Worm (Caenorhabditis elegans) whole organism, late embryonic: ENCODE measurements around the gene R186.3.

ENCODE experiments used
- C08G9.2 ChIP-seq: sonication (generic microtip); optimal IDR thresholded peaks from 2 replicates; lab custom pipeline; 2016; ENCODE audit warnings: mild to moderate bottlenecking, missing genetic modification characterization, moderate library complexity, missing compliant biosample characterization
- F13H6.1 ChIP-seq: sonication (generic microtip); optimal IDR thresholded peaks from 2 replicates; lab custom pipeline; 2016; ENCODE audit warnings: missing genetic modification characterization, missing compliant biosample characterization
- K09A11.1 ChIP-seq: sonication (generic microtip); optimal IDR thresholded peaks from 2 replicates; lab custom pipeline; 2017; ENCODE audit warnings: antibody characterized with exemption, mild to moderate bottlenecking, missing genetic modification characterization, missing compliant biosample characterization; ENCODE audit not compliant: insufficient read depth
- T23F11.4 ChIP-seq: fragments of 200-800 bp; sonication (Bioruptor generic); optimal IDR thresholded peaks from 2 replicates; lab custom pipeline; 2018; ENCODE audit warnings: mild to moderate bottlenecking, missing genetic modification characterization, missing compliant biosample characterization
- Y22D7AL.16 ChIP-seq: sonication (generic microtip); optimal IDR thresholded peaks from 2 replicates; lab custom pipeline; 2016; ENCODE audit warnings: missing genetic modification characterization, missing compliant biosample characterization
- ahr-1 ChIP-seq: sonication (generic microtip); optimal IDR thresholded peaks from 2 replicates; lab custom pipeline; 2016; ENCODE audit warnings: missing genetic modification characterization, missing compliant biosample characterization
- ama-1 ChIP-seq: fragments of 150-350 bp; optimal IDR thresholded peaks from 2 replicates; lab custom pipeline; 2014
- ceh-14 ChIP-seq: sonication (generic microtip); optimal IDR thresholded peaks from 2 replicates; lab custom pipeline; 2016; ENCODE audit warnings: missing genotype, missing genetic modification characterization, missing compliant biosample characterization
- ceh-19 ChIP-seq: fragments of 200-800 bp; sonication (Bioruptor generic); optimal IDR thresholded peaks from 2 replicates; lab custom pipeline; 2018; ENCODE audit warnings: mild to moderate bottlenecking, missing genetic modification characterization, missing compliant biosample characterization
- ceh-2 ChIP-seq: sonication (generic microtip); optimal IDR thresholded peaks from 2 replicates; lab custom pipeline; 2016; ENCODE audit warnings: missing genotype, missing genetic modification characterization, missing compliant biosample characterization
- ceh-30 ChIP-seq: fragments of 150-350 bp; optimal IDR thresholded peaks from 2 replicates; lab custom pipeline; 2014; ENCODE audit warnings: missing biosample characterization, missing genetic modification characterization
- ceh-31 ChIP-seq: sonication (generic microtip); optimal IDR thresholded peaks from 2 replicates; lab custom pipeline; 2016; ENCODE audit warnings: missing genetic modification characterization, missing compliant biosample characterization
- ceh-6 ChIP-seq: fragments of 200-800 bp; sonication (Bioruptor generic); optimal IDR thresholded peaks from 2 replicates; lab custom pipeline; 2018; ENCODE audit warnings: mild to moderate bottlenecking, missing genetic modification characterization, missing compliant biosample characterization
- ceh-9 ChIP-seq: sonication (generic microtip); optimal IDR thresholded peaks from 2 replicates; lab custom pipeline; 2016; ENCODE audit warnings: mild to moderate bottlenecking, missing genetic modification characterization, inconsistent platforms, missing compliant biosample characterization
- elt-2 ChIP-seq: sonication (generic microtip); optimal IDR thresholded peaks from 2 replicates; lab custom pipeline; 2016; ENCODE audit warnings: missing genetic modification reagents, missing genetic modification characterization, missing compliant biosample characterization
- fax-1 ChIP-seq: sonication (generic microtip); optimal IDR thresholded peaks from 2 replicates; lab custom pipeline; 2016; ENCODE audit warnings: missing genotype, missing genetic modification characterization, missing compliant biosample characterization
- fkh-10 ChIP-seq: fragments of 150-350 bp; optimal IDR thresholded peaks from 2 replicates; lab custom pipeline; 2014; ENCODE audit warnings: missing biosample characterization, missing genetic modification reagents, missing genetic modification characterization
- gmeb-2 ChIP-seq: sonication (generic microtip); optimal IDR thresholded peaks from 2 replicates; lab custom pipeline; 2016; ENCODE audit warnings: missing genetic modification characterization, inconsistent platforms, missing compliant biosample characterization
- hlh-6 ChIP-seq: sonication (generic microtip); optimal IDR thresholded peaks from 2 replicates; lab custom pipeline; 2016; ENCODE audit warnings: missing genotype, missing genetic modification characterization, missing compliant biosample characterization
- lim-6 ChIP-seq: sonication (generic microtip); optimal IDR thresholded peaks from 2 replicates; lab custom pipeline; 2016; ENCODE audit warnings: missing genetic modification characterization, missing compliant biosample characterization
- madf-2 ChIP-seq: sonication (generic microtip); optimal IDR thresholded peaks from 2 replicates; lab custom pipeline; 2017; ENCODE audit warnings: missing genetic modification characterization, missing compliant biosample characterization
- mec-3 ChIP-seq: sonication (generic microtip); optimal IDR thresholded peaks from 2 replicates; lab custom pipeline; 2016; ENCODE audit warnings: borderline replicate concordance, missing genetic modification characterization, missing compliant biosample characterization
- nhr-232 ChIP-seq: sonication (generic microtip); optimal IDR thresholded peaks from 2 replicates; lab custom pipeline; 2016; ENCODE audit warnings: missing genetic modification characterization, missing compliant biosample characterization
- odd-2 ChIP-seq: sonication (generic microtip); optimal IDR thresholded peaks from 2 replicates; lab custom pipeline; 2017; ENCODE audit warnings: antibody characterized with exemption, mild to moderate bottlenecking, missing genetic modification characterization, missing compliant biosample characterization
- pat-9 ChIP-seq: fragments of 200-800 bp; sonication (Bioruptor generic); optimal IDR thresholded peaks from 2 replicates; lab custom pipeline; 2018; ENCODE audit warnings: mild to moderate bottlenecking, missing genetic modification characterization, moderate library complexity, missing compliant biosample characterization
- pqm-1 ChIP-seq: sonication (generic microtip); optimal IDR thresholded peaks from 2 replicates; lab custom pipeline; 2016; ENCODE audit warnings: missing genetic modification characterization, missing compliant biosample characterization
- ref-2 ChIP-seq: sonication (generic microtip); optimal IDR thresholded peaks from 2 replicates; lab custom pipeline; 2016; ENCODE audit warnings: missing genetic modification characterization, missing compliant biosample characterization
- sox-2 ChIP-seq: fragments of 200-800 bp; sonication (Bioruptor generic); IDR thresholded peaks from 2 replicates; pipeline ENCODE4 v1.3.6; 2022; ENCODE audit warnings: missing genetic modification reagents, missing genetic modification characterization, missing compliant biosample characterization
- syd-9 ChIP-seq: sonication (generic microtip); optimal IDR thresholded peaks from 2 replicates; lab custom pipeline; 2016; ENCODE audit warnings: mild to moderate bottlenecking, missing genetic modification characterization, moderate library complexity, missing compliant biosample characterization
- tbx-2 ChIP-seq: sonication (generic microtip); optimal IDR thresholded peaks from 2 replicates; lab custom pipeline; 2016; ENCODE audit warnings: missing genetic modification characterization, missing compliant biosample characterization
- tbx-7 ChIP-seq: sonication (generic microtip); optimal IDR thresholded peaks from 2 replicates; lab custom pipeline; 2016; ENCODE audit warnings: missing genotype, missing genetic modification characterization, missing compliant biosample characterization
- ttx-3 ChIP-seq: sonication (generic microtip); optimal IDR thresholded peaks from 2 replicates; lab custom pipeline; 2016; ENCODE audit warnings: missing genetic modification reagents, missing genetic modification characterization, missing compliant biosample characterization
- unc-3 ChIP-seq, 2 experiments: fragments of 200-800 bp in 1 of 2; sonication (Bioruptor generic) in 1 of 2; sonication (generic microtip) in 1 of 2; conservative IDR thresholded peaks in 1 of 2; optimal IDR thresholded peaks in 1 of 2; 2 replicates each; pipeline versions ENCODE4 v1.3.6 to Lab custom; 2016 to 2022; ENCODE audit warnings: missing compliant biosample characterization in 2 of 2, missing genetic modification characterization in 2 of 2, missing genetic modification reagents in 1 of 2
- unc-42 ChIP-seq: sonication (generic microtip); optimal IDR thresholded peaks from 2 replicates; lab custom pipeline; 2016; ENCODE audit warnings: missing genotype, missing genetic modification characterization, missing compliant biosample characterization
- unc-86 ChIP-seq: sonication (generic microtip); optimal IDR thresholded peaks from 2 replicates; lab custom pipeline; 2016; ENCODE audit warnings: missing genetic modification characterization, missing compliant biosample characterization
- ztf-16 ChIP-seq: sonication (generic microtip); optimal IDR thresholded peaks from 2 replicates; lab custom pipeline; 2017; ENCODE audit warnings: missing genetic modification characterization, missing compliant biosample characterization

The R186.3 gene

DNA sequence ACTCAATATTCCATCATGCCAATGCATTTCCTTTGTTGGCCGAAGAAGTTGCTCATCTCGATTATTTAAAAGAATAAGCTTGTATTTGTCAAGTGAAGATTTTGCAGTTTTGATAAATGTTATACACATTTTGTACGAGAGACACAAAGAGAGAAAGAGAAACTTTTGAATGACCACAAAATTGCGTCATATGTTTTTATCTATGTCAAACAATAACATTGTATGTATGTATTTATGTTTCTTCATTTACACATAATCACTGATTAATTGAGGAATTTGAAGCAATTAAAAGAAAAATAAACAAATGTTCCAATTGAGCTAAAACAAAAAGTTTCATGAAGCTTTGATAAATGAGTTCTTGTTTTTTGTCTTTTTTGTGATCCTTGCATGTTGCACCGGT lies 3.8 kb downstream of the R186.3 start, which contains the start of gene hrg-9:
Gene hrg-9 (minus strand): TSS at position 152 of the 400 bp plus-strand sequence.
- TF ChIP-seq sox-2 (no peak), elt-2 (tag; lab: Kevin White, UChicago) (peak; percentile 57)

DNA sequence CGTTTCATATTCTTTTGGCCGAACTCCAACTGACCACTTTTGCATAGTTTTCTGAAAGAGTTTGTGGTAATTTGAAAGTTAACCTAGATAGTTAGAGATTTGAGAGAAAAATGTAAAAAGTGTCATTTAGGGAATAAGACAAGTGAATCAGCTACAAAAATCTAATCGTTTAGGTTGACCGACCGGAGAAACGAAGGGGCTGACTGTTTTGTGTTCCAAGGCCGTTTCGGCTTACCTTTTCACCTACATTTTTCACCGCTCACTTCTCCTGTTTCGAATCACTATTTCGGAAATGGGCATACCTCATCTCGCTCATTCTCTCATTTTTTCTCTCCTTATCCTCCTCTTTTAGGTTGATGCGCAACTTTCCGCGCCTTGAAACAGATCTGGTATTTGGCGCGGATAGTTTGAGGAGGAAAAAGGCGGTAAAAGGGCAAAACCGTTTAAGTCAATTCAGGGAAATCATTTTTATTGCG lies 5.9 kb downstream of the R186.3 start, which contains the start of gene mpst-7:
Gene mpst-7 (minus strand): TSS at position 51 of the 476 bp plus-strand sequence.
- TF ChIP-seq ztf-16 (tag; lab: Kevin White, UChicago) (no peak), ceh-14 (no peak), fax-1 (tag; lab: Kevin White, UChicago) (no peak), ceh-19 (GFP tag; lab: Kevin White, UChicago) (no peak), mec-3 (tag; lab: Kevin White, UChicago) (no peak), ceh-30 (tag; lab: Kevin White, UChicago) (no peak), odd-2 (tag; lab: Kevin White, UChicago) (no peak), ceh-2 (tag; lab: Kevin White, UChicago) (no peak), gmeb-2 (tag; lab: Kevin White, UChicago) (no peak), ttx-3 (tag; lab: Kevin White, UChicago) (no peak), fkh-10 (GFP tag; lab: Kevin White, UChicago) (no peak), madf-2 (no peak), nhr-232 (tag; lab: Kevin White, UChicago) (no peak), tbx-2 (tag; lab: Kevin White, UChicago) (no peak), ahr-1 (no peak), lim-6 (tag; lab: Kevin White, UChicago) (no peak), ceh-6 (no peak), ceh-9 (tag; lab: Kevin White, UChicago) (no peak)

DNA sequence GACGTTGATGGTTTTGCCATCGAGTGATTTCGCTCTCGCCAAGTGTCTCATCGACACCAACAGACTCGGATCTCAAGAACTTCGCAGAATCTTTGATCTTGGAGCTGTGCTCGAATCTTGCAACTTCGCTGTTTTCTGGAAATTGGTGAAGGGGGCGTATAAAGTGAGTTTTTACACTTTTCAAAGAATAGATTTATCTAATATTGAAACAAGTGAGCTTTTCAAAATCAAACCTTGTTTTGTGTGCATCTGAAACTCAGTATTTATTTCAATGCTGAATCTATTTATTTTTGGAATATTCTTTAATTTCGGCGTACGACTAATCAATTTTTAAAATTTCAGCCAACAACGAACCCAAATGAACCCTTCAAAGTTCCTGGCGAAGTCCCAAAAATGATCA lies 12.7 kb downstream of the R186.3 start:
- TF ChIP-seq ama-1 (lab: Kevin White, UChicago) (no peak), C08G9.2 (no peak), tbx-2 (tag; lab: Kevin White, UChicago) (no peak), elt-2 (tag; lab: Kevin White, UChicago) (no peak), ceh-30 (tag; lab: Kevin White, UChicago) (no peak), F13H6.1 (tag; lab: Kevin White, UChicago) (no peak), ceh-14 (no peak), fax-1 (tag; lab: Kevin White, UChicago) (no peak), sox-2 (no peak), K09A11.1 (no peak), unc-86 (tag; lab: Kevin White, UChicago) (no peak), tbx-7 (tag; lab: Kevin White, UChicago) (no peak), ztf-16 (tag; lab: Kevin White, UChicago) (no peak), ref-2 (no peak), unc-3 (GFP tag; conservative IDR thresholded peaks at IDR 0.05; lab: Robert Waterston, UW) (no peak), unc-3 (tag; optimal IDR thresholded peaks at IDR 0.05; lab: Kevin White, UChicago) (no peak), pqm-1 (tag; lab: Kevin White, UChicago) (no peak), syd-9 (no peak), unc-42 (tag; lab: Kevin White, UChicago) (no peak), ceh-31 (no peak), ahr-1 (no peak)

DNA sequence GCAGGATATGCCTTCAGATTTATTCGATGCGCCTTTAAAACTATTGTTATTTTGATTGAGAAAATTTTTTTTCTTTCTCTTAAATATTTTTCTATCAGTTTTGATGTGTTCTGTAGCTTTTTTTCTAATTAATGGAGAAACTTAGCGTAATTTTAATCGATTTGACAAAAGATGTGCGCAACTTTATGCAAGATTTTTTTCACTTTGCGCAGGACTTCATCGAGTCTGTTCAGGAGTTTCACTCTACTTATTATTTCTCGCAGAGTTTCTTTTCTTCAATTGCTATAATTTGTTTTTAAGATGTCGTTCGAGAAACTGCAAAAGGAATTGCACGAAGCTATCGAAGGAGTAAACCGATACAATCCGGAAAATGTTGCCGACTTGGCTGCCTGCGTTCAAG lies 13.3 kb downstream of the R186.3 start, which contains the start of gene eif-3.K:
Gene eif-3.K (plus strand): TSS at position 301 of the 400 bp plus-strand sequence.
- TF ChIP-seq pqm-1 (tag; lab: Kevin White, UChicago) (no peak), T23F11.4 (GFP tag; lab: Kevin White, UChicago) (no peak), pat-9 (tag; lab: Kevin White, UChicago) (no peak), hlh-6 (tag; lab: Kevin White, UChicago) (no peak), Y22D7AL.16 (tag; lab: Kevin White, UChicago) (no peak)
